Worm (Caenorhabditis elegans) whole organism, midembryonic: Measurements from ENCODE around the gene Y97E10AR.4.

Experiments used
- T22C8.4 ChIP-seq: fragments of 200-800 bp; sonication (Bioruptor generic); IDR thresholded peaks from 2 replicates; pipeline ENCODE4 v1.3.6; 2022; ENCODE audit warnings: missing genetic modification characterization, missing compliant biosample characterization
- cog-1 ChIP-seq: sonication (generic microtip); optimal IDR thresholded peaks from 2 replicates; lab custom pipeline; 2016; ENCODE audit warnings: missing genetic modification characterization, missing compliant biosample characterization

- TF ChIP-seq T22C8.4 (GFP tag; lab: Robert Waterston, UW): no peak
- no peak for TF ChIP-seq cog-1 (tag; lab: Kevin White, UChicago)
Observed at ce11 chrV:8019783-8020182, 9.8 kb upstream of the Y97E10AR.4 start.
